Fruit fly (Drosophila melanogaster): ENCODE measurements around the gene CG4467.

The CG4467 gene

DNA sequence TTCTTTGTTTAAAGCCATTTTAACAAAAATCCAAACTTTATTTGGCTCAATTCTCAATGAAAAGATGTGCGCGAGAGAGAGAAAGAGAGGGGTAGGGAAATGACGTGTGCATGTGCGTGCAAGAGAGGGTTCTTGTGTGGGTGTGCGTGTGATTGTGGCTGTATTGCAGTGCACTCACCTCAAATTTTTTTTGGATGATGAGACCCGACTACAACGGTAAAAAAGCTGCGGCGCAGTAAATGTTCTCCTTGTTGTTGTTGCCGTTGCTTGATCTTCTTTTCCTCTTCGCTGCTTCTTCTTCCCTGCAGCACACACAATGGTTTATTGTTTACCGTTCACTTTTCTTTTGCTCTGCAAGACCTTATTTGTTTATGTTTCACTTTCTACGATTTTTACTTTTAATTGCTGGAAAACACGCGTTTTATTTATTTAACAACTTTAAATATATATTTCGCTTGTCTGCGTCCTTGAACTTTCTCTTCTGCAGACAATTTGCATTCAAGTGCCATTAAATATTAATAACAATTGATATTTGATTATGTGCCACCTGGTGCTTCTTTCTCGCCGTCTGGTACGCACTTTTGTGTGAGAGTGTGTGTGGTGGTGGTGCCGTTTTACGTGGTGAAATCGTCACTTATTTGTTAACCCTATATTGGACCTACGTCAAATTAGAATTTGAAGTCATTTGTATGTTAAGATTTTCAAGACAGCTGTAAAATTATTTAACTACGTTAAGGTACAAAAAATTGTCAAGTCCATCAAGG lies 28.3 kb downstream of the CG4467 start (continued):
- TF ChIP-seq dsx (GFP tag; optimal IDR thresholded peaks at IDR 0.05; ENCODE audit: poor library complexity, severe bottlenecking) (no peak), vri (GFP tag; optimal IDR thresholded peaks at IDR 0.05) (peak; percentile 43), esn (GFP tag; optimal IDR thresholded peaks at IDR 0.05) (peak; percentile 29), Ets96B (tag; optimal IDR thresholded peaks at IDR 0.05) (no peak), Hr38 (GFP tag; optimal IDR thresholded peaks at IDR 0.05) (no peak), CG6276 (GFP tag; optimal IDR thresholded peaks at IDR 0.05) (no peak), Hr39 (GFP tag; optimal IDR thresholded peaks at IDR 0.05) (no peak), CG31627 (GFP tag; optimal IDR thresholded peaks at IDR 0.05) (no peak), cyc (GFP tag; optimal IDR thresholded peaks at IDR 0.05) (no peak)

DNA sequence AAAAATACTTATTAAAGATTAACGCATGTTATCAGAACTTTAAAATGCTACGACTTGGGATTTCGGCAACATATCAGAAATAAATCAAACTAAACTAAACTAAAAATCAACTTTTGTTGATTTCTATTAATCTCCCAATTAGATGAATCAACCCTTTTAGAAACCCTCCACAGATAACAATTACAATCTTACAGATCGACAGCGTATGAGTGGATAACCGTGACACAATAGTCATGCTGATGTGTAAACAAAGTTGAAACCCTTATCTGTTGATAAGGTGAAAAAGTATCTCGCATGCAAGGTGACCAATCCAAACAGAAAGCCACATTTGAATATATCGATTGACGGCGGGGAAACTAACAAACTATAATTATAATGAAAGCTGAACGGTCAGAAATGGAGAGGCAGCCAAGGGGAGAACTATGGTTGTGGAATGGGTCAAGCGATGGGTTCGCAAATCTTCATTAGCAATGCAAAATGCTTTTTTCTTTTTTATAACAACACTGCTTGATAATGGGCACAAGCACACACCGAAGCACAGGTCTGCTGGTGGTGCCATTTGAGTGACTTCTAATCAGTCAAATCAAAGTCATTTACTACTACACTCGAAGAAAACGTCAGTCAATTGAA lies 31.4 kb downstream of the CG4467 start:
- TF ChIP-seq vri (GFP tag; optimal IDR thresholded peaks at IDR 0.05) (peak; percentile 40), fkh (GFP tag; optimal IDR thresholded peaks at IDR 0.05) (peak; percentile 9), eg (GFP tag; IDR thresholded peaks at IDR 0.05) (0 out of 3 replicates have a peak, but pooled peaks have one; percentile 41), Hr4 (GFP tag; optimal IDR thresholded peaks at IDR 0.05) (no peak)

DNA sequence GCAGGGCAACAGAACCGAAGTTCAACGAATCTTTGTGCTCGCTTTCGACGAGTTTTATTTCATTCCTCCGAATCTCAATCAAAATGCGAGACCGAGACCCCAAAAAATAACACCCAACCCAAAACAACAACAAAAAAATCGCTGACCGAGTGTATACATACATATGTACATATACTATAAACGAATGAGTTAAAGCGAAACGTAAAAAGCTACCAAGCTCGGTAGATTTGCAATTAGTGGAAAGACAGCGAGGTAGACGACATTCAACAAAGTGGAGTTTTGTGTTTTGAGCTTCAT lies 33.3 kb downstream of the CG4467 start:
- peak; percentile 32 for TF ChIP-seq Eip78C (GFP tag)
- TF ChIP-seq CG11902 (GFP tag; optimal IDR thresholded peaks at IDR 0.05) = no peak
- peak; percentile 75 for TF ChIP-seq svp (GFP tag)
- TF ChIP-seq topi (GFP tag; optimal IDR thresholded peaks at IDR 0.05) = no peak

DNA sequence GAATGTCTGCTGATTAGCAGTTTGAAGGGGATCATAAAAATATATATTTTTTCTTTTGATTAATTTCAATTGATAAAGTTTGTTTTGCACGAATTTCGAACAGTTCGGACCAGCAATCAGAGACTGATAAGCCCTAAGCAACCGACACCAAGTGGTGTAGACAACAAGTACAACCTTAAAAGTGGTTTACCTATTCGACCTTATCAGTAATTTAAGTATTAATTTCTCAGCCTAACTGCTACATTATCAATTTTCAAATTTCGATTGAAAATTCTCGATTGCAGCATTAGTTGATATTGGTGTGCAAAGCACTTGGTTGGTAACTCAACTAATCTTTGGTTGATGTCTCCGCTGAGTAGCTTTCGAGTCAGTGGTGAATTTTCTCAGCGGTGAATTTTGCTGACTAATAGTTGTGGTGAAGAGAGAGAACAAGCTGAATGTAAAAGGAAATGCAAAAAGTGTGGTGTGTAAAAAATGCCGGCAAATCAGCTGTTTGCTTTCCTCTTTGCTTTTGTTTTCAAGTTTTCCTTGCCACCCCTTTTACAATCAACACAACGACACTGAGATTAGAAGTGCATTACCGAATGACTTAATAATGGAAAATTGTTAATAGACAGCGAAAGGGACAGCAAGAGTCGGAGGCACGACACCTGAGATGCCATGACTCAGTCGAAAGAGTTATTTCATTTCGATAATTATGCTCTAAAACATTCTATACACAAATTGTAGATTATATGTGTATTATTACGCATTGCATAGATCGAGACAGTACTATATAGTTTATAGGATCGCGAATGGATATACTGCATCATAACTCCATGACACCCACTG lies 33.9 kb downstream of the CG4467 start:
- TF ChIP-seq salr (GFP tag; optimal IDR thresholded peaks at IDR 0.05) = no peak
- TF ChIP-seq pdm3 (GFP tag; optimal IDR thresholded peaks at IDR 0.05) = no peak
- peak; percentile 35 for TF ChIP-seq Blimp-1 (GFP tag; optimal IDR thresholded peaks at IDR 0.05)
- TF ChIP-seq topi (GFP tag; optimal IDR thresholded peaks at IDR 0.05) = peak; percentile 27
- TF ChIP-seq CG1621 (tag; optimal IDR thresholded peaks at IDR 0.05) = no peak
- TF ChIP-seq Hr4 (GFP tag; optimal IDR thresholded peaks at IDR 0.05) = peak; percentile 5
- peak; percentile 4 to 30 for TF ChIP-seq ss (GFP tag; optimal IDR thresholded peaks at IDR 0.05)
- peak; percentile 82 for TF ChIP-seq vri (GFP tag; optimal IDR thresholded peaks at IDR 0.05)
- peak; percentile 21 for TF ChIP-seq dsx (GFP tag; optimal IDR thresholded peaks at IDR 0.05; ENCODE audit: poor library complexity, severe bottlenecking)
- peak; percentile 31 for TF ChIP-seq CG16779 (tag; optimal IDR thresholded peaks at IDR 0.05)
- peak; percentile 27 for TF ChIP-seq CG3919 (GFP tag; optimal IDR thresholded peaks at IDR 0.05)
- TF ChIP-seq CG6808 (GFP tag; optimal IDR thresholded peaks at IDR 0.05) = peak; percentile 17
- TF ChIP-seq CG10631 (GFP tag; optimal IDR thresholded peaks at IDR 0.05) = no peak
- TF ChIP-seq fkh (GFP tag; optimal IDR thresholded peaks at IDR 0.05) = no peak
- peak; percentile 60; the same call in 2 of the 3 replicates for TF ChIP-seq eg (GFP tag; IDR thresholded peaks at IDR 0.05)
- peak; percentile 64; the same call in 2 of the 3 replicates for TF ChIP-seq CG8119 (GFP tag; IDR thresholded peaks at IDR 0.05)
- peak; percentile 4 for TF ChIP-seq CG6854 (GFP tag; optimal IDR thresholded peaks at IDR 0.05)
- TF ChIP-seq CG9139 (GFP tag; optimal IDR thresholded peaks at IDR 0.05) = no peak
- no peak for TF ChIP-seq Hr39 (GFP tag; optimal IDR thresholded peaks at IDR 0.05)
- TF ChIP-seq Smox (GFP tag; optimal IDR thresholded peaks at IDR 0.05) = peak; percentile 23
- TF ChIP-seq CG6163 (GFP tag; IDR thresholded peaks at IDR 0.05) = peak; percentile 77; the same call in 2 of the 3 replicates
- TF ChIP-seq esn (GFP tag; optimal IDR thresholded peaks at IDR 0.05) = peak; percentile 26
- no peak for TF ChIP-seq Hr38 (GFP tag; optimal IDR thresholded peaks at IDR 0.05)
- no peak for TF ChIP-seq dac (GFP tag; optimal IDR thresholded peaks at IDR 0.05)
- peak; percentile 50 for TF ChIP-seq Eip78C (GFP tag)
- no peak for TF ChIP-seq cyc (GFP tag; optimal IDR thresholded peaks at IDR 0.05)
- TF ChIP-seq CG15336 (GFP tag; IDR thresholded peaks at IDR 0.05) = peak; percentile 39; the same call in 1 of the 2 replicates
- TF ChIP-seq Met (GFP tag; optimal IDR thresholded peaks at IDR 0.05) = no peak
- TF ChIP-seq Sox102F (GFP tag; optimal IDR thresholded peaks at IDR 0.05) = peak; percentile 29
